Fruit fly (Drosophila melanogaster) whole organism, pupa: Measurements from ENCODE around the gene CG7126.

Experiments used
- CG10348 ChIP-seq: fragments of 200-800 bp; sonication (Bioruptor generic); IDR thresholded peaks from 2 replicates; pipeline ENCODE4 v1.3.6; 2022; ENCODE audit warnings: missing biosample characterization, missing genetic modification characterization
- CG12605 ChIP-seq: fragments of 200-800 bp; sonication (Bioruptor generic); IDR thresholded peaks from 2 replicates; pipeline ENCODE4 v1.3.6; 2022; ENCODE audit warnings: missing biosample characterization, missing genetic modification characterization
- CG15710 ChIP-seq: fragments of 200-800 bp; sonication (Bioruptor generic); optimal IDR thresholded peaks from 2 replicates; lab custom pipeline; 2018; ENCODE audit warnings: missing biosample characterization, mild to moderate bottlenecking, missing genetic modification characterization, moderate library complexity
- CG32121 ChIP-seq: fragments of 200-800 bp; sonication (Bioruptor generic); IDR thresholded peaks from 2 replicates; pipeline ENCODE4 v1.3.6; 2022; ENCODE audit warnings: missing biosample characterization, missing genetic modification characterization
- CG34367 ChIP-seq: fragments of 200-800 bp; sonication (Bioruptor generic); optimal IDR thresholded peaks from 2 replicates; lab custom pipeline; 2018; ENCODE audit warnings: missing biosample characterization, mild to moderate bottlenecking, missing genetic modification characterization
- CG4496 ChIP-seq: fragments of 200-800 bp; sonication (Bioruptor generic); IDR thresholded peaks from 3 replicates; pipeline ENCODE4 v1.3.6; 2022; ENCODE audit warnings: missing biosample characterization, missing genetic modification characterization
- CG8301 ChIP-seq: fragments of 200-800 bp; sonication (Bioruptor generic); optimal IDR thresholded peaks from 2 replicates; lab custom pipeline; 2018; ENCODE audit warnings: missing biosample characterization, mild to moderate bottlenecking, missing genetic modification characterization
- CG9948 ChIP-seq: fragments of 200-800 bp; sonication (Bioruptor generic); optimal IDR thresholded peaks from 2 replicates; lab custom pipeline; 2018; ENCODE audit warnings: missing biosample characterization, mild to moderate bottlenecking, missing genetic modification characterization, moderate library complexity
- D1 ChIP-seq: fragments of 200-800 bp; sonication (Bioruptor generic); optimal IDR thresholded peaks from 2 replicates; lab custom pipeline; 2018; ENCODE audit warnings: missing biosample characterization, mild to moderate bottlenecking, missing genetic modification characterization, moderate library complexity
- EcR ChIP-seq: fragments of 200-800 bp; sonication (Bioruptor generic); optimal IDR thresholded peaks from 3 replicates; lab custom pipeline; 2019; ENCODE audit warnings: missing biosample characterization, missing genetic modification characterization, mild to moderate bottlenecking, moderate library complexity, missing genetic modification reagents
- Ets98B ChIP-seq: fragments of 200-800 bp; sonication (Bioruptor generic); IDR thresholded peaks from 2 replicates; pipeline ENCODE4 v1.3.6; 2022; ENCODE audit warnings: missing biosample characterization, missing genetic modification characterization
- Pif1B ChIP-seq: fragments of 200-800 bp; sonication (Bioruptor generic); optimal IDR thresholded peaks from 3 replicates; lab custom pipeline; 2016; ENCODE audit warnings: missing biosample characterization, missing genetic modification characterization
- Snoo ChIP-seq: fragments of 200-800 bp; sonication (Bioruptor generic); optimal IDR thresholded peaks from 3 replicates; lab custom pipeline; 2017; ENCODE audit warnings: missing biosample characterization, mild to moderate bottlenecking, missing genetic modification characterization, inconsistent platforms

- TF ChIP-seq CG4496 (GFP tag; lab: Robert Waterston, UW) (no peak), CG15710 (tag; lab: Kevin White, UChicago) (no peak), EcR (no peak), CG32121 (GFP tag; lab: Robert Waterston, UW) (0 out of 2 replicates have a peak, but pooled peaks have one; percentile 14), CG12605 (GFP tag; lab: Robert Waterston, UW) (no peak), Pif1B (no peak), Snoo (no peak), CG10348 (GFP tag; lab: Robert Waterston, UW) (no peak), CG9948 (tag; lab: Kevin White, UChicago) (no peak), CG34367 (tag; lab: Kevin White, UChicago) (no peak), Ets98B (GFP tag; lab: Robert Waterston, UW) (no peak), CG8301 (tag; lab: Kevin White, UChicago) (no peak), D1 (tag; lab: Kevin White, UChicago) (no peak)
These were observed 5.9 kb downstream of the CG7126 start for dm6 chr3R:18296737-18297136.
